Fruit fly (Drosophila melanogaster) whole organism, embryonic: Measurements from ENCODE around the gene dpy.
A peak's percentile ranks its signal among the peaks of the same experiment; 100 is the strongest.

ENCODE experiments used
- Atf3 ChIP-seq: fragments of 200-800 bp; sonication (Bioruptor generic); optimal IDR thresholded peaks from 3 replicates; lab custom pipeline; 2016; ENCODE audit warnings: missing biosample characterization, missing genetic modification characterization
- B-H2 ChIP-seq: fragments of 200-800 bp; sonication (Bioruptor generic); optimal IDR thresholded peaks from 2 replicates; lab custom pipeline; 2018; ENCODE audit warnings: missing biosample characterization, mild to moderate bottlenecking, missing genetic modification characterization
- CG11247 ChIP-seq: fragments of 200-800 bp; sonication (Bioruptor generic); IDR thresholded peaks from 2 replicates; pipeline ENCODE4 v1.3.6; 2022; ENCODE audit warnings: missing biosample characterization, missing genetic modification characterization
- CG1233 ChIP-seq: fragments of 200-800 bp; sonication (Bioruptor generic); optimal IDR thresholded peaks from 4 replicates; lab custom pipeline; 2018; ENCODE audit warnings: missing biosample characterization, mild to moderate bottlenecking, missing genetic modification characterization
- CG12391 ChIP-seq: fragments of 200-800 bp; sonication (Bioruptor generic); optimal IDR thresholded peaks from 3 replicates; lab custom pipeline; 2018; ENCODE audit warnings: missing biosample characterization, mild to moderate bottlenecking, missing genetic modification characterization, moderate library complexity
- CG15269 ChIP-seq: fragments of 200-800 bp; sonication (Bioruptor generic); optimal IDR thresholded peaks from 2 replicates; lab custom pipeline; 2018; ENCODE audit warnings: missing biosample characterization, mild to moderate bottlenecking, missing genetic modification characterization, moderate library complexity
- CG1529 ChIP-seq: fragments of 200-800 bp; sonication (Bioruptor generic); optimal IDR thresholded peaks from 3 replicates; lab custom pipeline; 2018; ENCODE audit warnings: missing biosample characterization, missing genetic modification characterization
- CG1647 ChIP-seq: fragments of 200-800 bp; sonication (Bioruptor generic); optimal IDR thresholded peaks from 3 replicates; lab custom pipeline; 2016; ENCODE audit warnings: missing biosample characterization, missing genetic modification characterization
- CG17829 ChIP-seq: fragments of 200-800 bp; optimal IDR thresholded peaks from 2 replicates; lab custom pipeline; 2019; ENCODE audit warnings: missing biosample characterization, mild to moderate bottlenecking, missing genetic modification characterization, moderate library complexity
- CG2116 ChIP-seq: fragments of 200-800 bp; sonication (Bioruptor generic); optimal IDR thresholded peaks from 3 replicates; lab custom pipeline; 2018; ENCODE audit warnings: missing biosample characterization, mild to moderate bottlenecking, missing genetic modification characterization
- CG2199 ChIP-seq: fragments of 200-800 bp; sonication (Bioruptor generic); IDR thresholded peaks from 3 replicates; pipeline ENCODE4 v1.3.6; 2022; ENCODE audit warnings: missing biosample characterization, missing genetic modification characterization
- CG2712 ChIP-seq: fragments of 200-800 bp; optimal IDR thresholded peaks from 3 replicates; lab custom pipeline; 2019; ENCODE audit warnings: missing biosample characterization, mild to moderate bottlenecking, missing genetic modification characterization, moderate library complexity
- CG4328 ChIP-seq: fragments of 200-800 bp; sonication (Bioruptor generic); optimal IDR thresholded peaks from 3 replicates; lab custom pipeline; 2017; ENCODE audit warnings: missing biosample characterization, missing genetic modification reagents, missing genetic modification characterization
- CG6791 ChIP-seq: fragments of 200-800 bp; sonication (Bioruptor generic); IDR thresholded peaks from 3 replicates; pipeline ENCODE4 v1.3.6; 2022; ENCODE audit warnings: missing biosample characterization, missing genetic modification characterization; ENCODE audit not compliant: partially characterized antibody
- CG7271 ChIP-seq: fragments of 200-800 bp; sonication (Bioruptor generic); optimal IDR thresholded peaks from 2 replicates; lab custom pipeline; 2018; ENCODE audit warnings: missing biosample characterization, mild to moderate bottlenecking, missing genetic modification characterization, moderate library complexity
- CG7357 ChIP-seq: fragments of 200-800 bp; sonication (Bioruptor generic); IDR thresholded peaks from 3 replicates; pipeline ENCODE4 v1.3.6; 2022; ENCODE audit warnings: missing biosample characterization, missing genetic modification characterization
- CG9437 ChIP-seq: fragments of 200-800 bp; sonication (Bioruptor generic); optimal IDR thresholded peaks from 2 replicates; lab custom pipeline; 2018; ENCODE audit warnings: missing biosample characterization, mild to moderate bottlenecking, missing genetic modification characterization
- CG9932 ChIP-seq: fragments of 200-800 bp; sonication (Bioruptor generic); IDR thresholded peaks from 2 replicates; pipeline ENCODE4 v1.3.6; 2022; ENCODE audit warnings: missing biosample characterization, missing genetic modification characterization
- Camta ChIP-seq: fragments of 200-800 bp; sonication (Bioruptor generic); optimal IDR thresholded peaks from 2 replicates; lab custom pipeline; 2016; ENCODE audit warnings: missing biosample characterization, missing genetic modification characterization
- CoRest ChIP-seq: fragments of 200-800 bp; sonication (Bioruptor generic); optimal IDR thresholded peaks from 3 replicates; lab custom pipeline; 2018; ENCODE audit warnings: missing biosample characterization, mild to moderate bottlenecking, missing genetic modification characterization, moderate library complexity
- CrebB ChIP-seq: fragments of 200-800 bp; sonication (Bioruptor generic); optimal IDR thresholded peaks from 3 replicates; lab custom pipeline; 2018; ENCODE audit warnings: missing biosample characterization, mild to moderate bottlenecking, missing genetic modification characterization
- Fer1 ChIP-seq: fragments of 200-800 bp; sonication (Bioruptor generic); optimal IDR thresholded peaks from 2 replicates; lab custom pipeline; 2017; ENCODE audit warnings: missing biosample characterization, mild to moderate bottlenecking, missing genetic modification characterization
- NC2β ChIP-seq: fragments of 200-800 bp; sonication (Bioruptor generic); optimal IDR thresholded peaks from 2 replicates; lab custom pipeline; 2016; ENCODE audit warnings: missing biosample characterization, missing genetic modification characterization
- Optix ChIP-seq: fragments of 200-800 bp; sonication (Bioruptor generic); IDR thresholded peaks from 3 replicates; pipeline ENCODE4 v1.3.6; 2022; ENCODE audit warnings: missing biosample characterization, missing genetic modification characterization
- Pdp1 ChIP-seq, 2 experiments: fragments of 200-800 bp; sonication (Bioruptor generic); optimal IDR thresholded peaks; 3 replicates each; lab custom pipeline; 2016; ENCODE audit warnings: missing biosample characterization in 2 of 2, missing genetic modification characterization in 2 of 2, mild to moderate bottlenecking in 1 of 2, moderate library complexity in 1 of 2
- Scr ChIP-seq: fragments of 200-800 bp; sonication (Bioruptor generic); IDR thresholded peaks from 2 replicates; pipeline ENCODE4 v1.3.6; 2022; ENCODE audit warnings: missing biosample characterization, missing genetic modification characterization; ENCODE audit not compliant: partially characterized antibody
- Spps ChIP-seq: fragments of 200-800 bp; sonication (Bioruptor generic); optimal IDR thresholded peaks from 2 replicates; lab custom pipeline; 2018; ENCODE audit warnings: missing biosample characterization, mild to moderate bottlenecking, missing genetic modification characterization
- Sry-δ ChIP-seq: fragments of 200-800 bp; sonication (Bioruptor generic); optimal IDR thresholded peaks from 2 replicates; lab custom pipeline; 2016; ENCODE audit warnings: missing biosample characterization, missing genetic modification characterization
- ato ChIP-seq: fragments of 200-800 bp; sonication (Bioruptor generic); IDR thresholded peaks from 2 replicates; pipeline ENCODE4 v1.3.6; 2022; ENCODE audit warnings: missing biosample characterization, missing genetic modification characterization; ENCODE audit not compliant: partially characterized antibody
- bbx ChIP-seq: fragments of 200-800 bp; sonication (Bioruptor generic); IDR thresholded peaks from 2 replicates; pipeline ENCODE4 v1.3.6; 2022; ENCODE audit warnings: missing biosample characterization, missing genetic modification characterization; ENCODE audit not compliant: partially characterized antibody
- bigmax ChIP-seq: fragments of 200-800 bp; sonication (Bioruptor generic); optimal IDR thresholded peaks from 2 replicates; lab custom pipeline; 2018; ENCODE audit warnings: missing biosample characterization, mild to moderate bottlenecking, missing genetic modification characterization
- chinmo ChIP-seq: fragments of 200-800 bp; sonication (Bioruptor generic); IDR thresholded peaks from 4 replicates; pipeline ENCODE4 v1.3.6; 2022; ENCODE audit warnings: missing biosample characterization, missing genetic modification characterization; ENCODE audit not compliant: partially characterized antibody
- corto ChIP-seq: fragments of 200-800 bp; sonication (Bioruptor generic); optimal IDR thresholded peaks from 2 replicates; lab custom pipeline; 2016; ENCODE audit warnings: missing biosample characterization, mild to moderate bottlenecking, missing genetic modification characterization, moderate library complexity
- dm ChIP-seq: fragments of 200-800 bp; sonication (Bioruptor generic); optimal IDR thresholded peaks from 3 replicates; lab custom pipeline; 2016; ENCODE audit warnings: missing biosample characterization, missing genetic modification characterization
- dmrt99B ChIP-seq: fragments of 200-800 bp; sonication (Bioruptor generic); optimal IDR thresholded peaks from 2 replicates; lab custom pipeline; 2018; ENCODE audit warnings: missing biosample characterization, mild to moderate bottlenecking, missing genetic modification characterization, moderate library complexity
- gem ChIP-seq: fragments of 200-800 bp; sonication (Bioruptor generic); optimal IDR thresholded peaks from 2 replicates; lab custom pipeline; 2019; ENCODE audit warnings: missing biosample characterization, mild to moderate bottlenecking, missing genetic modification characterization, moderate library complexity
- otp ChIP-seq: fragments of 200-800 bp; sonication (Bioruptor generic); IDR thresholded peaks from 3 replicates; pipeline ENCODE4, ENCODE4 v1.3.6; 2022; ENCODE audit warnings: missing biosample characterization, missing genetic modification characterization
- pan ChIP-seq, 4 experiments: fragments of >200 bp in 3 of 4; fragments of 200-800 bp in 1 of 4; sonication (Bioruptor generic) in 1 of 4; optimal IDR thresholded peaks in 3 of 4; IDR thresholded peaks in 1 of 4; 2 replicates each; pipeline versions ENCODE4 v1.3.6 to Lab custom; 2017 to 2022; ENCODE audit warnings: missing biosample characterization in 2 of 4, missing genetic modification characterization in 2 of 4, mixed read lengths in 1 of 4
- pb ChIP-seq: fragments of 200-800 bp; sonication (Bioruptor generic); optimal IDR thresholded peaks from 3 replicates; lab custom pipeline; 2016; ENCODE audit warnings: missing biosample characterization, missing genetic modification characterization
- pnt ChIP-seq: fragments of 200-800 bp; sonication (Bioruptor generic); optimal IDR thresholded peaks from 3 replicates; lab custom pipeline; 2016; ENCODE audit warnings: missing biosample characterization, missing genetic modification characterization
- prd ChIP-seq, 3 experiments: fragments of >200 bp in 2 of 3; fragments of 200-800 bp in 1 of 3; sonication (Bioruptor generic) in 1 of 3; optimal IDR thresholded peaks in 2 of 3; IDR thresholded peaks in 1 of 3; 2 replicates in 2 of 3; 3 replicates in 1 of 3; pipeline versions ENCODE4 v1.3.6 to Lab custom; 2017 to 2022; ENCODE audit warnings: missing biosample characterization in 1 of 3, missing genetic modification characterization in 1 of 3
- pros ChIP-seq: fragments of 200-800 bp; sonication (Bioruptor generic); optimal IDR thresholded peaks from 3 replicates; lab custom pipeline; 2019; ENCODE audit warnings: missing biosample characterization, mild to moderate bottlenecking, missing genetic modification characterization, moderate library complexity
- sob ChIP-seq: fragments of 200-800 bp; sonication (Bioruptor generic); IDR thresholded peaks from 2 replicates; pipeline ENCODE4 v1.3.6; 2022; ENCODE audit warnings: missing biosample characterization, missing genetic modification characterization
- tna ChIP-seq: fragments of 200-800 bp; sonication (Bioruptor generic); IDR thresholded peaks from 2 replicates; pipeline ENCODE4 v1.3.6; 2022; ENCODE audit warnings: missing biosample characterization, missing genetic modification characterization; ENCODE audit not compliant: partially characterized antibody
- tx ChIP-seq: fragments of 200-800 bp; sonication (Bioruptor generic); optimal IDR thresholded peaks from 2 replicates; lab custom pipeline; 2016; ENCODE audit warnings: missing biosample characterization, missing genetic modification characterization
- vnd ChIP-seq: fragments of 200-800 bp; sonication (Bioruptor generic); IDR thresholded peaks from 3 replicates; pipeline ENCODE4 v1.3.6; 2022; ENCODE audit warnings: missing biosample characterization, missing genetic modification characterization; ENCODE audit not compliant: partially characterized antibody
- yki ChIP-seq: fragments of >200 bp; optimal IDR thresholded peaks from 3 replicates; lab custom pipeline; 2018

The dpy gene

DNA sequence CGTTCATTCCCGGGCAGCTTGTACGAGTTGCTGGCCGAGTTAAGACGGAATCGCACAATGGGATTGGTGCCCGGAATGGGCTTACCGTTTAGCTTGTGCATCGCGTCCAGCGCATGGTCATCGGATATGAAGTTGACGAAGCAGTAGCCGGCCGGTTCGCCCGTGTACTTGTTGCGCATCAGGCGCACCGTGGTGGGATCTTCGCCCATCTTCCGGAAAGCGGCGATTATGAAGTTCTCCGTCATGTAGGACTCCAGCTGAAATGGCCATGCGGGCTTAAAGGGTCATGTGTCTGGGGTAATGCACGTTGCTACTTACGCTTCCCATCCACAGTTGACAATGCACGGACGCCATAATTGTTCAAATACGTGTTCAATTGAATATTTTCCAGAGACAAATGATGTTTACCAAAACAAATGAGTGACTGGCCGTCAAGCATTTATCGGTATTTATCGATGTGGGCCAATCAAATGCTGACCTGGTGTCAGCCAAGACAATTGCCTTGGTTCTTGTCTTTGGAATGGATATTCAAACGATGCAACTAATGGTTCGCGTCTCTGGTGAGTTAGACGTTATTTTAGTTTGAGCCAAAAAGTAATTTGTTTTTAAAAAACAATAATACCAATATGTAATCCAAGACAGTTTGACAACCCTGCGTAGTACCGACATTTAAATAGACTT, 160.0 kb downstream of the dpy start, which contains the start of the genes Secp43 and ND-B8 (continued):
- TF ChIP-seq CoRest (tag; lab: Kevin White, UChicago): peak; percentile 36
- no peak for TF ChIP-seq otp (GFP tag; lab: Robert Waterston, UW)
- peak; percentile 86 for TF ChIP-seq CG6791 (GFP tag; lab: Robert Waterston, UW)
- peak; percentile 37; the same call in 1 of the 2 replicates for TF ChIP-seq sob (GFP tag; lab: Robert Waterston, UW)
- TF ChIP-seq Scr (GFP tag; lab: Robert Waterston, UW): peak; percentile 74
- TF ChIP-seq CG2712 (tag; lab: Kevin White, UChicago): peak; percentile 41
- TF ChIP-seq dm (GFP tag; lab: Kevin White, UChicago): peak; percentile 33
- no peak for TF ChIP-seq CG1233
- peak; percentile 74 for TF ChIP-seq B-H2 (GFP tag; lab: Kevin White, UChicago)
- TF ChIP-seq chinmo (GFP tag; lab: Robert Waterston, UW): peak; percentile 88; the same call in 2 of the 4 replicates
- no peak for TF ChIP-seq bigmax (GFP tag; lab: Kevin White, UChicago)
- peak; percentile 82 for TF ChIP-seq Sry-δ (GFP tag; lab: Kevin White, UChicago)
- no peak for TF ChIP-seq pb
- peak; percentile 24 for TF ChIP-seq CG12391 (tag; lab: Kevin White, UChicago)
- peak in 1 of 2 experiments; percentile 44 for TF ChIP-seq Pdp1 (GFP tag; optimal IDR thresholded peaks at IDR 0.05; lab: Kevin White, UChicago)
- peak; percentile 15 for TF ChIP-seq Fer1 (GFP tag; lab: Kevin White, UChicago)
- peak; percentile 59 for TF ChIP-seq vnd (GFP tag; lab: Robert Waterston, UW)
- TF ChIP-seq CG17829: peak; percentile 15

DNA sequence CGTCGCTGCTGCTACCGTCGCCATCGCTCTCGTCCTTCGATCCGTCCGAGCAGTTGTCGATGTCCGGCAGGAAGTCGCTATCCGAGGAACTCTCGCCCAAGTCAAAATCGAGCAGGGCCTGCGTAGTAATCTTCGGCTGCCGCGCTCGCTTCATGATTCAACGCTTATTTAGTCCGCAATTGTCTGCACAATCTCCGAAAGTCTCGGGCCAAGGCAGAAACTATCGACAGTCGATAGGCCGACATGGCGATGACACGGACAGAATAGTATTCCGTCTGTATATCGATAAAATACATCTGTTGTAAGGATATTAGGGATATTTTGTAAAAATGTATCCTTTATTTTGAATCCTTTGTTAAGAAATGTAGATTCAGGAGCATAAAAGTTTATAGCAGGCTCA, 161.3 kb downstream of the dpy start, which contains the start of gene CG15439:
CG15439 (minus strand) TSS at position 241 of the 400 bp plus-strand sequence.
- no peak for TF ChIP-seq CG7271 (tag; lab: Kevin White, UChicago)
- no peak for TF ChIP-seq gem (tag; lab: Kevin White, UChicago)
- no peak for TF ChIP-seq CG4328 (GFP tag; lab: Kevin White, UChicago)
- no peak for TF ChIP-seq corto
- peak; percentile 84 for TF ChIP-seq bbx (GFP tag; lab: Robert Waterston, UW)
- TF ChIP-seq ato (GFP tag; lab: Robert Waterston, UW): peak; percentile 89
- no peak for TF ChIP-seq CG1647 (GFP tag; lab: Kevin White, UChicago)
- no peak for TF ChIP-seq CG9437 (GFP tag; lab: Kevin White, UChicago)
- no peak for TF ChIP-seq CrebB
- TF ChIP-seq NC2β (GFP tag; lab: Kevin White, UChicago): no peak
- TF ChIP-seq pan (optimal IDR thresholded peaks at IDR 0.05; lab: Kevin White, UChicago): no peak
- no peak for TF ChIP-seq pan (GFP tag; optimal IDR thresholded peaks at IDR 0.05 in 1 of 2, IDR thresholded peaks at IDR 0.05 in 1 of 2)
- no peak for TF ChIP-seq Atf3 (GFP tag; lab: Kevin White, UChicago)
- TF ChIP-seq Camta: no peak
- no peak for TF ChIP-seq CG11247
- TF ChIP-seq CG15269 (tag; lab: Kevin White, UChicago): no peak
- no peak for TF ChIP-seq CG7357 (GFP tag; lab: Robert Waterston, UW)
- peak; percentile 86 for TF ChIP-seq CG2116 (GFP tag; lab: Kevin White, UChicago)
- TF ChIP-seq pnt (GFP tag; lab: Kevin White, UChicago): no peak
- TF ChIP-seq tx (GFP tag; lab: Kevin White, UChicago): no peak
- no peak for TF ChIP-seq yki (lab: Kevin White, UChicago)
- TF ChIP-seq CG9932 (GFP tag; lab: Robert Waterston, UW): no peak
- TF ChIP-seq CG1529 (GFP tag; lab: Kevin White, UChicago): no peak
- no peak for TF ChIP-seq CG2199 (GFP tag; lab: Robert Waterston, UW)
- no peak for TF ChIP-seq Spps
- TF ChIP-seq dmrt99B (tag; lab: Kevin White, UChicago): no peak
- TF ChIP-seq tna (GFP tag; lab: Robert Waterston, UW): peak; percentile 83
- no peak for TF ChIP-seq chinmo (GFP tag; lab: Robert Waterston, UW)
- TF ChIP-seq Optix (GFP tag; lab: Robert Waterston, UW): no peak
- TF ChIP-seq prd (optimal IDR thresholded peaks at IDR 0.05; lab: Kevin White, UChicago): no peak
- TF ChIP-seq prd (GFP tag; IDR thresholded peaks at IDR 0.05; lab: Robert Waterston, UW): no peak
- no peak for TF ChIP-seq pros (GFP tag; lab: Kevin White, UChicago)
